Fruit fly (Drosophila melanogaster) whole organism, embryonic: ENCODE measurements around the gene nesd.

ENCODE experiments used
- Atf3 ChIP-seq: fragments of 200-800 bp; sonication (Bioruptor generic); optimal IDR thresholded peaks from 3 replicates; lab custom pipeline; 2016; ENCODE audit warnings: missing biosample characterization, missing genetic modification characterization
- CG10565 ChIP-seq: fragments of 200-800 bp; sonication (Bioruptor generic); optimal IDR thresholded peaks from 3 replicates; lab custom pipeline; 2016; ENCODE audit warnings: missing biosample characterization, mild to moderate bottlenecking, missing genetic modification characterization
- CG11085 ChIP-seq: fragments of 200-800 bp; sonication (Bioruptor generic); IDR thresholded peaks from 2 replicates; pipeline ENCODE4 v1.3.6; 2022; ENCODE audit warnings: missing biosample characterization, missing genetic modification characterization
- CG11456 ChIP-seq: fragments of 200-800 bp; sonication (Bioruptor generic); IDR thresholded peaks from 3 replicates; pipeline ENCODE4 v1.3.6; 2022; ENCODE audit warnings: missing biosample characterization, missing genetic modification characterization
- CG11504 ChIP-seq: fragments of 200-800 bp; sonication (Bioruptor generic); optimal IDR thresholded peaks from 3 replicates; lab custom pipeline; 2019; ENCODE audit warnings: missing biosample characterization, mild to moderate bottlenecking, missing genetic modification characterization, moderate library complexity
- CG11695 ChIP-seq: fragments of 200-800 bp; sonication (Bioruptor generic); IDR thresholded peaks from 3 replicates; pipeline ENCODE4 v1.3.6; 2022; ENCODE audit warnings: missing biosample characterization, missing genetic modification characterization
- CG1233 ChIP-seq: fragments of 200-800 bp; sonication (Bioruptor generic); optimal IDR thresholded peaks from 4 replicates; lab custom pipeline; 2018; ENCODE audit warnings: missing biosample characterization, mild to moderate bottlenecking, missing genetic modification characterization
- CG12769 ChIP-seq: fragments of 200-800 bp; sonication (Bioruptor generic); optimal IDR thresholded peaks from 2 replicates; lab custom pipeline; 2019; ENCODE audit warnings: missing biosample characterization, mild to moderate bottlenecking, missing genetic modification characterization, moderate library complexity
- CG15011 ChIP-seq: fragments of 200-800 bp; sonication (Bioruptor generic); optimal IDR thresholded peaks from 3 replicates; lab custom pipeline; 2018; ENCODE audit warnings: missing biosample characterization, mild to moderate bottlenecking, missing genetic modification characterization
- CG17186 ChIP-seq: fragments of 200-800 bp; sonication (Bioruptor generic); optimal IDR thresholded peaks from 3 replicates; lab custom pipeline; 2017; ENCODE audit warnings: missing biosample characterization, missing genetic modification reagents, missing genetic modification characterization
- CG17829 ChIP-seq: fragments of 200-800 bp; optimal IDR thresholded peaks from 2 replicates; lab custom pipeline; 2019; ENCODE audit warnings: missing biosample characterization, mild to moderate bottlenecking, missing genetic modification characterization, moderate library complexity
- CG18764 ChIP-seq: fragments of 200-800 bp; sonication (Bioruptor generic); optimal IDR thresholded peaks from 3 replicates; lab custom pipeline; 2016; ENCODE audit warnings: missing biosample characterization, missing genetic modification characterization
- CG2120 ChIP-seq: fragments of 200-800 bp; sonication (Bioruptor generic); optimal IDR thresholded peaks from 3 replicates; lab custom pipeline; 2016; ENCODE audit warnings: missing biosample characterization, missing genetic modification characterization
- CG31441 ChIP-seq: fragments of 200-800 bp; sonication (Bioruptor generic); IDR thresholded peaks from 2 replicates; pipeline ENCODE4 v1.3.6; 2022; ENCODE audit warnings: missing biosample characterization, missing genetic modification characterization
- CG32767 ChIP-seq: fragments of 200-800 bp; sonication (Bioruptor generic); IDR thresholded peaks from 2 replicates; pipeline ENCODE4 v1.3.6; 2022; ENCODE audit warnings: missing biosample characterization, missing genetic modification characterization
- CG34422 ChIP-seq: fragments of 200-800 bp; sonication (Bioruptor generic); IDR thresholded peaks from 3 replicates; pipeline ENCODE4 v1.3.6; 2022; ENCODE audit warnings: missing biosample characterization, missing genetic modification characterization
- CG4424 ChIP-seq: fragments of 200-800 bp; sonication (Bioruptor generic); optimal IDR thresholded peaks from 3 replicates; lab custom pipeline; 2016; ENCODE audit warnings: missing biosample characterization, missing genetic modification characterization
- CG7556 ChIP-seq: fragments of 200-800 bp; sonication (Bioruptor generic); optimal IDR thresholded peaks from 2 replicates; lab custom pipeline; 2017; ENCODE audit warnings: missing biosample characterization, mild to moderate bottlenecking, missing genetic modification characterization
- Deaf1 ChIP-seq: fragments of 200-800 bp; optimal IDR thresholded peaks from 3 replicates; lab custom pipeline; 2019; ENCODE audit warnings: missing biosample characterization, mild to moderate bottlenecking, missing genetic modification characterization, moderate library complexity
- Elba2 ChIP-seq: fragments of 200-800 bp; sonication (Bioruptor generic); optimal IDR thresholded peaks from 3 replicates; lab custom pipeline; 2016; ENCODE audit warnings: missing biosample characterization, missing genetic modification characterization
- Hand ChIP-seq: fragments of 200-800 bp; sonication (Bioruptor generic); optimal IDR thresholded peaks from 2 replicates; lab custom pipeline; 2017; ENCODE audit warnings: mild to moderate bottlenecking, missing biosample characterization, missing genetic modification reagents, missing genetic modification characterization
- Med ChIP-seq: fragments of 200-800 bp; sonication (Bioruptor generic); peaks from one replicate; lab custom pipeline; 2016; ENCODE audit warnings: missing biosample characterization, missing genetic modification characterization, mild to moderate bottlenecking, inconsistent platforms, moderate library complexity
- Scr ChIP-seq: fragments of 200-800 bp; sonication (Bioruptor generic); IDR thresholded peaks from 2 replicates; pipeline ENCODE4 v1.3.6; 2022; ENCODE audit warnings: missing biosample characterization, missing genetic modification characterization; ENCODE audit not compliant: partially characterized antibody
- Sox100B ChIP-seq: fragments of 200-800 bp; sonication (Bioruptor generic); optimal IDR thresholded peaks from 3 replicates; lab custom pipeline; 2018; ENCODE audit warnings: missing biosample characterization, mild to moderate bottlenecking, missing genetic modification characterization
- Xbp1 ChIP-seq: fragments of 200-800 bp; sonication (Bioruptor generic); optimal IDR thresholded peaks from 3 replicates; lab custom pipeline; 2016; ENCODE audit warnings: missing biosample characterization, mild to moderate bottlenecking, missing genetic modification characterization
- ac ChIP-seq: fragments of 200-800 bp; sonication (Bioruptor generic); optimal IDR thresholded peaks from 3 replicates; lab custom pipeline; 2017; ENCODE audit warnings: missing biosample characterization, mild to moderate bottlenecking, missing genetic modification characterization
- ap ChIP-seq: fragments of 200-800 bp; sonication (Bioruptor generic); IDR thresholded peaks from 2 replicates; pipeline ENCODE4 v1.3.6; 2022; ENCODE audit warnings: missing biosample characterization, missing genetic modification characterization
- bab2 ChIP-seq: fragments of 200-800 bp; sonication (Bioruptor generic); optimal IDR thresholded peaks from 2 replicates; lab custom pipeline; 2016; ENCODE audit warnings: missing biosample characterization, missing genetic modification characterization
- bigmax ChIP-seq: fragments of 200-800 bp; sonication (Bioruptor generic); optimal IDR thresholded peaks from 2 replicates; lab custom pipeline; 2018; ENCODE audit warnings: missing biosample characterization, mild to moderate bottlenecking, missing genetic modification characterization
- corto ChIP-seq: fragments of 200-800 bp; sonication (Bioruptor generic); optimal IDR thresholded peaks from 2 replicates; lab custom pipeline; 2016; ENCODE audit warnings: missing biosample characterization, mild to moderate bottlenecking, missing genetic modification characterization, moderate library complexity
- crp ChIP-seq, 2 experiments: fragments of 200-800 bp; sonication (Bioruptor generic); optimal IDR thresholded peaks; 2 replicates in 1 of 2; 3 replicates in 1 of 2; lab custom pipeline; 2017; ENCODE audit warnings: missing biosample characterization in 2 of 2, missing genetic modification characterization in 2 of 2, mild to moderate bottlenecking in 1 of 2, moderate library complexity in 1 of 2
- dpn ChIP-seq, 2 experiments: fragments of 200-800 bp; sonication (Bioruptor generic); optimal IDR thresholded peaks; 3 replicates each; lab custom pipeline; 2016; ENCODE audit warnings: missing biosample characterization in 2 of 2, missing genetic modification characterization in 2 of 2
- fu2 ChIP-seq: fragments of 200-800 bp; sonication (Bioruptor generic); optimal IDR thresholded peaks from 2 replicates; lab custom pipeline; 2016; ENCODE audit warnings: missing biosample characterization, missing genetic modification characterization
- gcm ChIP-seq: fragments of 200-800 bp; sonication (Bioruptor generic); optimal IDR thresholded peaks from 2 replicates; lab custom pipeline; 2019; ENCODE audit warnings: missing biosample characterization, mild to moderate bottlenecking, missing genetic modification characterization, moderate library complexity
- h ChIP-seq: fragments of >200 bp; optimal IDR thresholded peaks from 2 replicates; lab custom pipeline; 2017
- inv ChIP-seq: fragments of 200-800 bp; sonication (Bioruptor generic); IDR thresholded peaks from 2 replicates; pipeline ENCODE4 v1.3.6; 2022; ENCODE audit warnings: missing biosample characterization, missing genetic modification characterization; ENCODE audit not compliant: partially characterized antibody
- jumu ChIP-seq: fragments of 200-800 bp; sonication (Bioruptor generic); optimal IDR thresholded peaks from 3 replicates; lab custom pipeline; 2016; ENCODE audit warnings: missing biosample characterization, missing genetic modification characterization
- kay ChIP-seq: fragments of 200-800 bp; sonication (Bioruptor generic); optimal IDR thresholded peaks from 2 replicates; lab custom pipeline; 2016; ENCODE audit warnings: missing biosample characterization, missing genetic modification characterization
- ken ChIP-seq: fragments of 200-800 bp; sonication (Bioruptor generic); IDR thresholded peaks from 3 replicates; pipeline ENCODE4 v1.3.6; 2022; ENCODE audit warnings: missing biosample characterization, missing genetic modification characterization
- luna ChIP-seq: fragments of 200-800 bp; sonication (Bioruptor generic); optimal IDR thresholded peaks from 2 replicates; lab custom pipeline; 2016; ENCODE audit warnings: missing biosample characterization, missing genetic modification characterization
- oc ChIP-seq: fragments of 200-800 bp; sonication (Bioruptor generic); optimal IDR thresholded peaks from 2 replicates; lab custom pipeline; 2018; ENCODE audit warnings: missing biosample characterization, mild to moderate bottlenecking, missing genetic modification characterization, moderate library complexity
- prd ChIP-seq, 3 experiments: fragments of >200 bp in 2 of 3; fragments of 200-800 bp in 1 of 3; sonication (Bioruptor generic) in 1 of 3; optimal IDR thresholded peaks in 2 of 3; IDR thresholded peaks in 1 of 3; 2 replicates in 2 of 3; 3 replicates in 1 of 3; pipeline versions ENCODE4 v1.3.6 to Lab custom; 2017 to 2022; ENCODE audit warnings: missing biosample characterization in 1 of 3, missing genetic modification characterization in 1 of 3
- pros ChIP-seq: fragments of 200-800 bp; sonication (Bioruptor generic); optimal IDR thresholded peaks from 3 replicates; lab custom pipeline; 2019; ENCODE audit warnings: missing biosample characterization, mild to moderate bottlenecking, missing genetic modification characterization, moderate library complexity
- scrt ChIP-seq: fragments of 200-800 bp; sonication (Bioruptor generic); optimal IDR thresholded peaks from 2 replicates; lab custom pipeline; 2018; ENCODE audit warnings: missing biosample characterization, mild to moderate bottlenecking, missing genetic modification characterization, moderate library complexity
- sens ChIP-seq: fragments of 200-800 bp; sonication (Bioruptor generic); peaks from one replicate; lab custom pipeline; 2016; ENCODE audit warnings: missing biosample characterization, missing genetic modification characterization
- tgo ChIP-seq: fragments of 200-800 bp; sonication (Bioruptor generic); IDR thresholded peaks from 3 replicates; pipeline ENCODE4 v1.3.6; 2022; ENCODE audit warnings: missing biosample characterization, missing genetic modification characterization
- toy ChIP-seq: fragments of 200-800 bp; sonication (Bioruptor generic); IDR thresholded peaks from 2 replicates; pipeline ENCODE4 v1.3.6; 2022; ENCODE audit warnings: missing biosample characterization, missing genetic modification characterization
- usp ChIP-seq: fragments of >200 bp; optimal IDR thresholded peaks from 2 replicates; lab custom pipeline; 2017; ENCODE audit warnings: missing biosample characterization, missing genetic modification characterization
- zen2 ChIP-seq: fragments of 200-800 bp; sonication (Bioruptor generic); IDR thresholded peaks from 3 replicates; pipeline ENCODE4 v1.3.6; 2022; ENCODE audit warnings: missing biosample characterization, missing genetic modification characterization; ENCODE audit not compliant: partially characterized antibody

nesd gene

DNA sequence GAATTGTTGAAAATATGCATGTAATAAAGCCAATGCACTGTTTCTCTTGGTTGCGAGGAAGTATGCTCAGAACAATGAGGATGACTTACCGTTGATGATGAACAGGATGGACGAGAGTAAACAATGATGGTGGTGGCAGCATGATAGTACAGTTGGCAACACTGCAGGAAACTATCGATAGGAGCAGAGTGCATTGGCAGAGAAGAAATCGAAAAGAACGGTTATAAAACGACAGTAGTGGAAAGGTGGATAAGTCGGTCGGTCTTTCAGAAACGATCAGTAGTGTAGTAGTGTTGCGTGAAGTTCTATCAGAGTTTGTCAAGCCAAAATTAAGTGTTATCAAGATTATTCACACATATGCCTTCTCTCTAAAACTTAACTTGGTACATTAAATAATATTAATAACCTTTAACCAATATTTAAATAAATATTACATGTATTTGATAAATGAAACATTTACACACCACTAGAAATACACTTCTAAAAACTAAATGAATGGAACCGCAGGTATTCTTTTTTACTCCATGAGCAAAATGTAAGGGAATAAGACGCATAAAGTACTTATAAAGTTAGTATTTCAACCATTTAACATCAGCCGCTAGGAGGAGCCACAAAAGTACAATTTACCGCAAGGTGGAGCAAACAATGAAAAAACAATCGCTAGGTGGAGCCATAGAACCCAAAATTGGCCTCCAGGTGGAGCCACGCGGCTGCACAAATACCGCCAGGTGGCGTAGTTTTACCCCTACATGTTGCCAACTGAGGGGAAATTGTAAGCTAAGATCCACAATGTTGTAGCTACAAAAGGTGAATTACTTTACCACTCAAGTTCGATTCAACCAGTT is 26.8 kb downstream of the nesd start:
- TF ChIP-seq CG1233 (GFP tag; lab: Kevin White, UChicago) (peak; percentile 71), usp (GFP tag; lab: Kevin White, UChicago) (no peak), dpn (GFP tag; optimal IDR thresholded peaks at IDR 0.05; lab: Kevin White, UChicago) (peak; percentile 96), Elba2 (GFP tag; lab: Kevin White, UChicago) (peak; percentile 38), CG12769 (tag; lab: Kevin White, UChicago) (peak; percentile 81), ac (GFP tag; lab: Kevin White, UChicago) (peak; percentile 0), bigmax (GFP tag; lab: Kevin White, UChicago) (no peak), fu2 (peak; percentile 84), zen2 (GFP tag; lab: Robert Waterston, UW) (peak; percentile 56; the same call in 2 of the 3 replicates), CG11085 (GFP tag; lab: Robert Waterston, UW) (peak; percentile 96), scrt (GFP tag; lab: Kevin White, UChicago) (peak; percentile 6), ken (peak; percentile 96), Scr (GFP tag; lab: Robert Waterston, UW) (peak; percentile 85), gcm (GFP tag; lab: Kevin White, UChicago) (no peak), oc (tag; lab: Kevin White, UChicago) (no peak), CG34422 (GFP tag; lab: Robert Waterston, UW) (peak; percentile 91; the same call in 2 of the 3 replicates), prd (optimal IDR thresholded peaks at IDR 0.05; lab: Kevin White, UChicago) (no peak), prd (GFP tag; IDR thresholded peaks at IDR 0.05; lab: Robert Waterston, UW) (peak; percentile 95), CG2120 (GFP tag; lab: Kevin White, UChicago) (peak; percentile 93), sens (GFP tag; lab: Kevin White, UChicago) (peak; percentile 96), jumu (peak; percentile 93), Deaf1 (tag; lab: Kevin White, UChicago) (no peak), CG31441 (GFP tag; lab: Robert Waterston, UW) (peak; percentile 83), kay (GFP tag; lab: Kevin White, UChicago) (peak; percentile 78), Atf3 (GFP tag; lab: Kevin White, UChicago) (peak; percentile 91), CG10565 (GFP tag; lab: Kevin White, UChicago) (peak; percentile 31), corto (GFP tag; lab: Kevin White, UChicago) (no peak), CG4424 (GFP tag; lab: Kevin White, UChicago) (peak; percentile 80), CG18764 (peak; percentile 82), Sox100B (GFP tag; lab: Kevin White, UChicago) (peak; percentile 57), ap (peak; percentile 87), Xbp1 (GFP tag; lab: Kevin White, UChicago) (peak; percentile 98), CG11504 (peak; percentile 100), CG17186 (no peak), luna (GFP tag; lab: Kevin White, UChicago) (peak; percentile 87), crp (GFP tag; optimal IDR thresholded peaks at IDR 0.05; lab: Kevin White, UChicago) (peak in 1 of 2 experiments; percentile 23), bab2 (GFP tag; lab: Kevin White, UChicago) (peak; percentile 97), h (lab: Kevin White, UChicago) (no peak), toy (GFP tag; lab: Robert Waterston, UW) (peak; percentile 22; the same call in 1 of the 2 replicates), Med (GFP tag; lab: Kevin White, UChicago) (peak; percentile 99), tgo (GFP tag; lab: Robert Waterston, UW) (peak; percentile 89), inv (GFP tag; lab: Robert Waterston, UW) (peak; percentile 67), pros (no peak), CG15011 (GFP tag; lab: Kevin White, UChicago) (peak; percentile 22), CG7556 (peak; percentile 70), CG11695 (GFP tag; lab: Robert Waterston, UW) (no peak), CG11456 (GFP tag; lab: Robert Waterston, UW) (peak; percentile 100), CG17829 (tag; lab: Kevin White, UChicago) (peak; percentile 87), CG32767 (GFP tag; lab: Robert Waterston, UW) (no peak), Hand (GFP tag; lab: Kevin White, UChicago) (no peak)
